Worm (Caenorhabditis elegans) whole organism, young adult: Measurements from ENCODE around the gene gly-14.

ENCODE experiments used
- F10E7.11 ChIP-seq: sonication (generic microtip); optimal IDR thresholded peaks from 2 replicates; lab custom pipeline; 2017; ENCODE audit warnings: mild to moderate bottlenecking, missing genetic modification characterization, moderate library complexity, missing compliant biosample characterization
- F57C9.4 ChIP-seq: sonication (generic microtip); optimal IDR thresholded peaks from 2 replicates; lab custom pipeline; 2017; ENCODE audit warnings: mild to moderate bottlenecking, missing genetic modification characterization, missing compliant biosample characterization
- Y79H2A.3 ChIP-seq: fragments of 200-800 bp; sonication (Bioruptor generic); conservative IDR thresholded peaks from 2 replicates; pipeline ENCODE4 v1.3.6; 2022; ENCODE audit warnings: missing genetic modification reagents, missing genetic modification characterization, missing compliant biosample characterization
- ama-1 ChIP-seq, 3 experiments: fragments of 150-350 bp in 1 of 3; sonication (generic microtip) in 2 of 3; optimal IDR thresholded peaks; 2 replicates each; lab custom pipeline; 2014 to 2018; ENCODE audit warnings: missing biosample characterization in 2 of 3, missing genetic modification characterization in 2 of 3, missing genetic modification reagents in 2 of 3
- mel-28 ChIP-seq: sonication (generic microtip); optimal IDR thresholded peaks from 2 replicates; lab custom pipeline; 2016; ENCODE audit warnings: borderline replicate concordance, mild to moderate bottlenecking, missing genetic modification characterization, missing compliant biosample characterization
- nhr-179 ChIP-seq: sonication (generic microtip); optimal IDR thresholded peaks from 2 replicates; lab custom pipeline; 2016; ENCODE audit warnings: mild to moderate bottlenecking, missing genetic modification characterization, missing compliant biosample characterization
- rec-8 ChIP-seq, 2 experiments: sonication (generic microtip); optimal IDR thresholded peaks; 2 replicates each; lab custom pipeline; 2016; ENCODE audit warnings: mild to moderate bottlenecking in 2 of 2, missing genetic modification characterization in 2 of 2, missing genetic modification reagents in 2 of 2, missing genotype in 2 of 2, missing biosample characterization in 1 of 2, missing compliant biosample characterization in 1 of 2, moderate library complexity in 1 of 2
- sea-2 ChIP-seq: fragments of 200-800 bp; sonication (Bioruptor generic); IDR thresholded peaks from 2 replicates; pipeline ENCODE4 v1.3.6; 2022; ENCODE audit warnings: missing genetic modification characterization, missing compliant biosample characterization
- snpc-4 ChIP-seq, 5 experiments: fragments of 150-350 bp in 1 of 5; sonication (generic microtip) in 4 of 5; optimal IDR thresholded peaks; 2 replicates each; lab custom pipeline; 2014 to 2018; ENCODE audit warnings: missing genetic modification characterization in 5 of 5, missing biosample characterization in 3 of 5, antibody characterized with exemption in 2 of 5, mild to moderate bottlenecking in 2 of 5, missing compliant biosample characterization in 2 of 5, missing genotype in 2 of 5, moderate library complexity in 2 of 5, missing genetic modification reagents in 1 of 5
- unc-130 ChIP-seq: sonication (generic microtip); optimal IDR thresholded peaks from 2 replicates; lab custom pipeline; 2016; ENCODE audit warnings: missing genetic modification reagents, missing genetic modification characterization, missing compliant biosample characterization
- unc-62 ChIP-seq: fragments of 150-350 bp; optimal IDR thresholded peaks from 2 replicates; lab custom pipeline; 2014; ENCODE audit warnings: missing biosample characterization, missing genetic modification reagents, missing genetic modification characterization
- zfh-2 ChIP-seq: fragments of 200-800 bp; sonication (Bioruptor generic); conservative IDR thresholded peaks from 2 replicates; pipeline ENCODE4 v1.3.6; 2022; ENCODE audit warnings: missing genetic modification reagents, missing genetic modification characterization, missing compliant biosample characterization
- ztf-26 ChIP-seq: sonication (generic microtip); optimal IDR thresholded peaks from 2 replicates; lab custom pipeline; 2017; ENCODE audit warnings: missing genetic modification characterization, missing compliant biosample characterization
- ztf-28 ChIP-seq: fragments of 200-800 bp; sonication (Bioruptor generic); IDR thresholded peaks from 2 replicates; pipeline ENCODE4 v1.3.6; 2022; ENCODE audit warnings: missing genetic modification reagents, missing genetic modification characterization, missing compliant biosample characterization

DNA sequence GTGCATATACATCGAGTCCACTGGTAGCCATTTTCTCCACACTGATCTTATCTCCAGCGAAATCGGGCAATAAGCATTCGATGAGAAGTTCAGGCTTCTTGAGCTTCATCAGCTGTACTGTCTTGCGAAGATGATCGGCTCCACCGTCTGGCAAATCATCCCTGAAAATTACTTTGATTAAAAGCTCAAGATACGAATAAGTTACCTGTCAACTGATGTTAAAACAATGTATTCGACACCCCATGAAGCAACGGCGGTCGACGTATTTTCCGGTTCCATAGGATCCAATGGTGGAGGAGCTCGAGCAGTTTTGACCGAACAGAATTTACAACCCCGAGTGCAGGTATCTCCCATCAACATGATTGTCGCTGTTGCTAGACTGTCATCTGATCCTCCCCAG, 11.2 kb upstream of the gly-14 start:
- TF ChIP-seq mel-28 (tag; lab: Kevin White, UChicago) (no peak), ama-1 (optimal IDR thresholded peaks at IDR 0.05; lab: Kevin White, UChicago) (no peak), ama-1 (GFP tag; optimal IDR thresholded peaks at IDR 0.05; lab: Kevin White, UChicago) (no peak), F57C9.4 (tag; lab: Kevin White, UChicago) (no peak), unc-62 (GFP tag; lab: Kevin White, UChicago) (no peak), Y79H2A.3 (GFP tag; lab: Robert Waterston, UW) (no peak), F10E7.11 (tag; lab: Kevin White, UChicago) (no peak), rec-8 (tag; optimal IDR thresholded peaks at IDR 0.05; lab: Kevin White, UChicago) (no peak), zfh-2 (GFP tag; lab: Robert Waterston, UW) (no peak), snpc-4 (GFP tag; optimal IDR thresholded peaks at IDR 0.05; lab: Kevin White, UChicago) (no peak), snpc-4 (tag; optimal IDR thresholded peaks at IDR 0.05; lab: Kevin White, UChicago) (no peak), ztf-28 (no peak), ztf-26 (tag; lab: Kevin White, UChicago) (no peak), sea-2 (GFP tag; lab: Robert Waterston, UW) (no peak), nhr-179 (tag; lab: Kevin White, UChicago) (no peak), unc-130 (no peak)
